Worm (Caenorhabditis elegans) whole organism, young adult: ENCODE measurements around the gene nspe-3.
A peak's percentile ranks its signal among the peaks of the same experiment; 100 is the strongest.

ENCODE experiments used
- B0019.2 ChIP-seq: fragments of 200-800 bp; sonication (Bioruptor generic); conservative IDR thresholded peaks from 2 replicates; pipeline ENCODE4 v1.3.6; 2022; ENCODE audit warnings: missing genetic modification reagents, missing genetic modification characterization, missing compliant biosample characterization
- C06A6.2 ChIP-seq: fragments of 200-800 bp; sonication (Bioruptor generic); conservative IDR thresholded peaks from 2 replicates; pipeline ENCODE4 v1.3.6; 2022; ENCODE audit warnings: missing genetic modification characterization, missing compliant biosample characterization
- F22D6.2 ChIP-seq: sonication (generic microtip); optimal IDR thresholded peaks from 2 replicates; lab custom pipeline; 2016; ENCODE audit warnings: mild to moderate bottlenecking, missing genetic modification characterization, missing compliant biosample characterization
- F33H1.4 ChIP-seq: fragments of 200-800 bp; sonication (Bioruptor generic); IDR thresholded peaks from 2 replicates; pipeline ENCODE4 v1.3.6; 2022; ENCODE audit warnings: missing genetic modification reagents, missing genetic modification characterization, missing compliant biosample characterization
- F37B4.10 ChIP-seq: fragments of 200-800 bp; sonication (Bioruptor generic); IDR thresholded peaks from 2 replicates; pipeline ENCODE4 v1.3.6; 2022; ENCODE audit warnings: missing genetic modification characterization, missing compliant biosample characterization
- F39B2.1 ChIP-seq: fragments of 200-800 bp; sonication (Bioruptor generic); IDR thresholded peaks from 2 replicates; pipeline ENCODE4 v1.3.6; 2022; ENCODE audit warnings: missing genetic modification reagents, missing genetic modification characterization, missing compliant biosample characterization
- F57A8.1 ChIP-seq: fragments of 200-800 bp; sonication (Bioruptor generic); optimal IDR thresholded peaks from 2 replicates; lab custom pipeline; 2018; ENCODE audit warnings: mild to moderate bottlenecking, missing genetic modification characterization, moderate library complexity, missing compliant biosample characterization
- K12H6.12 ChIP-seq: fragments of 200-800 bp; sonication (Bioruptor generic); optimal IDR thresholded peaks from 2 replicates; lab custom pipeline; 2018; ENCODE audit warnings: mild to moderate bottlenecking, missing genetic modification characterization, missing compliant biosample characterization
- T26A5.8 ChIP-seq: sonication (generic microtip); optimal IDR thresholded peaks from 2 replicates; lab custom pipeline; 2016; ENCODE audit warnings: missing genetic modification characterization, missing compliant biosample characterization
- Y53G8AR.9 ChIP-seq: fragments of 200-800 bp; sonication (Bioruptor generic); conservative IDR thresholded peaks from 2 replicates; pipeline ENCODE4 v1.3.6; 2022; ENCODE audit warnings: missing genetic modification reagents, missing genetic modification characterization, missing compliant biosample characterization
- Y56A3A.18 ChIP-seq: fragments of 200-800 bp; sonication (Bioruptor generic); IDR thresholded peaks from 2 replicates; pipeline ENCODE4 v1.3.6; 2022; ENCODE audit warnings: missing genetic modification reagents, missing genetic modification characterization, missing compliant biosample characterization
- Y67H2A.10 ChIP-seq: fragments of 200-800 bp; sonication (Bioruptor generic); conservative IDR thresholded peaks from 2 replicates; pipeline ENCODE4 v1.3.6; 2022; ENCODE audit warnings: missing genetic modification reagents, missing genetic modification characterization, missing compliant biosample characterization
- Y79H2A.3 ChIP-seq: fragments of 200-800 bp; sonication (Bioruptor generic); conservative IDR thresholded peaks from 2 replicates; pipeline ENCODE4 v1.3.6; 2022; ENCODE audit warnings: missing genetic modification reagents, missing genetic modification characterization, missing compliant biosample characterization
- akir-1 ChIP-seq: fragments of 200-800 bp; sonication (Bioruptor generic); optimal IDR thresholded peaks from 2 replicates; lab custom pipeline; 2018; ENCODE audit warnings: mild to moderate bottlenecking, missing genetic modification characterization, moderate library complexity, missing compliant biosample characterization
- athp-1 ChIP-seq: sonication (generic microtip); optimal IDR thresholded peaks from 2 replicates; lab custom pipeline; 2017; ENCODE audit warnings: mild to moderate bottlenecking, missing genetic modification characterization, missing compliant biosample characterization
- bed-1 ChIP-seq: fragments of 200-800 bp; sonication (Bioruptor generic); IDR thresholded peaks from 2 replicates; pipeline ENCODE4 v1.3.6; 2022; ENCODE audit warnings: missing genetic modification reagents, missing genetic modification characterization, missing compliant biosample characterization
- ccch-3 ChIP-seq: fragments of 200-800 bp; sonication (Bioruptor generic); optimal IDR thresholded peaks from 2 replicates; lab custom pipeline; 2018; ENCODE audit warnings: mild to moderate bottlenecking, missing genetic modification characterization, missing compliant biosample characterization
- cebp-1 ChIP-seq, 2 experiments: fragments of 200-800 bp in 1 of 2; sonication (Bioruptor generic) in 1 of 2; sonication (generic microtip) in 1 of 2; IDR thresholded peaks in 1 of 2; optimal IDR thresholded peaks in 1 of 2; 2 replicates each; pipeline versions ENCODE4 v1.3.6 to Lab custom; 2017 to 2022; ENCODE audit warnings: missing compliant biosample characterization in 2 of 2, missing genetic modification characterization in 2 of 2, mild to moderate bottlenecking in 1 of 2, missing genetic modification reagents in 1 of 2, moderate library complexity in 1 of 2
- cebp-2 ChIP-seq: fragments of 200-800 bp; sonication (Bioruptor generic); IDR thresholded peaks from 2 replicates; pipeline ENCODE4 v1.3.6; 2022; ENCODE audit warnings: missing genetic modification characterization, missing compliant biosample characterization
- ceh-58 ChIP-seq: fragments of 200-800 bp; sonication (Bioruptor generic); IDR thresholded peaks from 2 replicates; pipeline ENCODE4 v1.3.6; 2022; ENCODE audit warnings: missing genetic modification characterization, missing compliant biosample characterization
- die-1 ChIP-seq: sonication (generic microtip); optimal IDR thresholded peaks from 2 replicates; lab custom pipeline; 2016; ENCODE audit warnings: missing genotype, mild to moderate bottlenecking, missing genetic modification characterization, missing compliant biosample characterization
- dpl-1 ChIP-seq: fragments of 150-350 bp; optimal IDR thresholded peaks from 2 replicates; lab custom pipeline; 2014; ENCODE audit warnings: missing biosample characterization, missing genetic modification reagents, missing genetic modification characterization
- efl-1 ChIP-seq: fragments of 150-350 bp; optimal IDR thresholded peaks from 2 replicates; lab custom pipeline; 2014; ENCODE audit warnings: missing biosample characterization, missing genetic modification reagents, missing genetic modification characterization
- ekl-4 ChIP-seq: fragments of 200-800 bp; sonication (Bioruptor generic); IDR thresholded peaks from 2 replicates; pipeline ENCODE4 v1.3.6; 2022; ENCODE audit warnings: missing genetic modification reagents, missing genetic modification characterization, missing compliant biosample characterization
- gei-17 ChIP-seq: fragments of 200-800 bp; sonication (Bioruptor generic); optimal IDR thresholded peaks from 2 replicates; lab custom pipeline; 2018; ENCODE audit warnings: mild to moderate bottlenecking, missing genetic modification characterization, missing compliant biosample characterization
- hlh-12 ChIP-seq: sonication (generic microtip); optimal IDR thresholded peaks from 2 replicates; lab custom pipeline; 2016; ENCODE audit warnings: missing genetic modification characterization, missing compliant biosample characterization
- hmg-1.2 ChIP-seq: fragments of 200-800 bp; sonication (Bioruptor generic); IDR thresholded peaks from 2 replicates; pipeline ENCODE4 v1.3.6; 2022; ENCODE audit warnings: missing genetic modification reagents, missing genetic modification characterization, missing compliant biosample characterization
- let-526 ChIP-seq: fragments of 200-800 bp; sonication (Bioruptor generic); IDR thresholded peaks from 2 replicates; pipeline ENCODE4 v1.3.6; 2022; ENCODE audit warnings: missing genetic modification reagents, missing genetic modification characterization, missing compliant biosample characterization
- lin-26 ChIP-seq: fragments of 200-800 bp; sonication (Bioruptor generic); IDR thresholded peaks from 2 replicates; pipeline ENCODE4 v1.3.6; 2022; ENCODE audit warnings: missing genetic modification reagents, missing genetic modification characterization, missing compliant biosample characterization
- madf-8 ChIP-seq: fragments of 200-800 bp; sonication (Bioruptor generic); conservative IDR thresholded peaks from 2 replicates; pipeline ENCODE4 v1.3.6; 2022; ENCODE audit warnings: missing genetic modification reagents, missing genetic modification characterization, missing compliant biosample characterization
- mcd-1 ChIP-seq: fragments of 200-800 bp; sonication (Bioruptor generic); IDR thresholded peaks from 2 replicates; pipeline ENCODE4 v1.3.6; 2022; ENCODE audit warnings: missing genetic modification reagents, missing genetic modification characterization, missing compliant biosample characterization
- nhr-179 ChIP-seq: sonication (generic microtip); optimal IDR thresholded peaks from 2 replicates; lab custom pipeline; 2016; ENCODE audit warnings: mild to moderate bottlenecking, missing genetic modification characterization, missing compliant biosample characterization
- nhr-27 ChIP-seq: fragments of 200-800 bp; sonication (Bioruptor generic); optimal IDR thresholded peaks from 2 replicates; lab custom pipeline; 2018; ENCODE audit warnings: mild to moderate bottlenecking, missing genetic modification characterization, moderate library complexity, missing compliant biosample characterization
- pbrm-1 ChIP-seq: fragments of 200-800 bp; sonication (Bioruptor generic); IDR thresholded peaks from 2 replicates; pipeline ENCODE4 v1.3.6; 2022; ENCODE audit warnings: missing genetic modification reagents, missing genetic modification characterization, missing compliant biosample characterization
- rcor-1 ChIP-seq: fragments of 200-800 bp; sonication (Bioruptor generic); IDR thresholded peaks from 2 replicates; pipeline ENCODE4 v1.3.6; 2022; ENCODE audit warnings: missing genetic modification reagents, missing genetic modification characterization, missing compliant biosample characterization
- sdz-38 ChIP-seq: sonication (generic microtip); optimal IDR thresholded peaks from 2 replicates; lab custom pipeline; 2016; ENCODE audit warnings: missing genotype, missing genetic modification characterization, missing compliant biosample characterization
- somi-1 ChIP-seq: fragments of 200-800 bp; sonication (Bioruptor generic); optimal IDR thresholded peaks from 2 replicates; lab custom pipeline; 2018; ENCODE audit warnings: mild to moderate bottlenecking, missing genetic modification characterization, missing compliant biosample characterization
- sptf-2 ChIP-seq: fragments of 200-800 bp; sonication (Bioruptor generic); optimal IDR thresholded peaks from 2 replicates; lab custom pipeline; 2018; ENCODE audit warnings: mild to moderate bottlenecking, missing genetic modification characterization, missing compliant biosample characterization
- tlf-1 ChIP-seq: fragments of 200-800 bp; sonication (Bioruptor generic); optimal IDR thresholded peaks from 2 replicates; lab custom pipeline; 2018; ENCODE audit warnings: mild to moderate bottlenecking, missing genetic modification characterization, missing compliant biosample characterization
- unc-62 ChIP-seq: fragments of 150-350 bp; optimal IDR thresholded peaks from 2 replicates; lab custom pipeline; 2014; ENCODE audit warnings: missing biosample characterization, missing genetic modification reagents, missing genetic modification characterization
- zfh-2 ChIP-seq: fragments of 200-800 bp; sonication (Bioruptor generic); conservative IDR thresholded peaks from 2 replicates; pipeline ENCODE4 v1.3.6; 2022; ENCODE audit warnings: missing genetic modification reagents, missing genetic modification characterization, missing compliant biosample characterization
- zim-3 ChIP-seq: sonication (generic microtip); optimal IDR thresholded peaks from 2 replicates; lab custom pipeline; 2017; ENCODE audit warnings: mild to moderate bottlenecking, missing genetic modification characterization, moderate library complexity, missing compliant biosample characterization
- ztf-3 ChIP-seq: fragments of 200-800 bp; sonication (Bioruptor generic); optimal IDR thresholded peaks from 2 replicates; lab custom pipeline; 2018; ENCODE audit warnings: mild to moderate bottlenecking, missing genetic modification characterization, missing compliant biosample characterization

nspe-3 gene

ce11 chrII:12603667-12604621 is 13.7 kb upstream of the nspe-3 start, which contains the start of the genes ceh-100 and lips-15 (continued):
- TF ChIP-seq dpl-1 (GFP tag; lab: Kevin White, UChicago) (no peak), ccch-3 (GFP tag; lab: Kevin White, UChicago) (no peak), pbrm-1 (GFP tag; lab: Robert Waterston, UW) (no peak), hmg-1.2 (GFP tag; lab: Robert Waterston, UW) (peak; percentile 96), Y53G8AR.9 (GFP tag; lab: Robert Waterston, UW) (no peak), F33H1.4 (GFP tag; lab: Robert Waterston, UW) (peak; percentile 80), Y67H2A.10 (GFP tag; lab: Robert Waterston, UW) (no peak), athp-1 (tag; lab: Kevin White, UChicago) (no peak), C06A6.2 (no peak), somi-1 (GFP tag; lab: Kevin White, UChicago) (no peak), Y79H2A.3 (GFP tag; lab: Robert Waterston, UW) (no peak), cebp-2 (GFP tag; lab: Robert Waterston, UW) (no peak), akir-1 (GFP tag; lab: Kevin White, UChicago) (no peak), gei-17 (GFP tag; lab: Kevin White, UChicago) (no peak), tlf-1 (GFP tag; lab: Kevin White, UChicago) (no peak), cebp-1 (GFP tag; IDR thresholded peaks at IDR 0.05; lab: Robert Waterston, UW) (no peak), cebp-1 (tag; optimal IDR thresholded peaks at IDR 0.05; lab: Kevin White, UChicago) (no peak), F22D6.2 (tag; lab: Kevin White, UChicago) (no peak), F39B2.1 (GFP tag; lab: Robert Waterston, UW) (no peak), unc-62 (GFP tag; lab: Kevin White, UChicago) (no peak), nhr-27 (tag; lab: Kevin White, UChicago) (no peak), efl-1 (GFP tag; lab: Kevin White, UChicago) (peak; percentile 28), Y56A3A.18 (GFP tag; lab: Robert Waterston, UW) (no peak), F57A8.1 (GFP tag; lab: Kevin White, UChicago) (no peak), zfh-2 (no peak), rcor-1 (GFP tag; lab: Robert Waterston, UW) (no peak), sptf-2 (no peak), madf-8 (GFP tag; lab: Robert Waterston, UW) (0 out of 2 replicates have a peak, but pooled peaks have one; percentile 12), mcd-1 (GFP tag; lab: Robert Waterston, UW) (peak; percentile 13; the same call in 1 of the 2 replicates)

- TF ChIP-seq die-1 (no peak), zim-3 (tag; lab: Kevin White, UChicago) (no peak), rcor-1 (GFP tag; lab: Robert Waterston, UW) (no peak), F37B4.10 (no peak), ztf-3 (GFP tag; lab: Kevin White, UChicago) (no peak), B0019.2 (no peak), sptf-2 (no peak)
Observed at ce11 chrII:12606108-12606507, 11.6 kb upstream of the nspe-3 start.

- TF ChIP-seq ekl-4 (GFP tag; lab: Robert Waterston, UW) (no peak), F39B2.1 (GFP tag; lab: Robert Waterston, UW) (no peak), F37B4.10 (no peak), let-526 (no peak), hmg-1.2 (GFP tag; lab: Robert Waterston, UW) (no peak), bed-1 (GFP tag; lab: Robert Waterston, UW) (no peak), sdz-38 (tag; lab: Kevin White, UChicago) (no peak), T26A5.8 (tag; lab: Kevin White, UChicago) (no peak), K12H6.12 (tag; lab: Kevin White, UChicago) (no peak), lin-26 (GFP tag; lab: Robert Waterston, UW) (no peak), nhr-179 (tag; lab: Kevin White, UChicago) (no peak), hlh-12 (tag; lab: Kevin White, UChicago) (no peak), ceh-58 (GFP tag; lab: Robert Waterston, UW) (no peak)
Observed at ce11 chrII:12606900-12607299, 10.8 kb upstream of the nspe-3 start, which contains the start of gene Y38E10A.8. Gene Y38E10A.8 (plus strand): TSS chrII:12607200.
